Worm (Caenorhabditis elegans) whole organism, early embryonic: ENCODE measurements around the gene C18A11.2.

ENCODE experiments used
- B0310.2 ChIP-seq: sonication (generic microtip); optimal IDR thresholded peaks from 2 replicates; lab custom pipeline; 2016; ENCODE audit warnings: mild to moderate bottlenecking, missing genetic modification characterization, missing compliant biosample characterization
- F13C5.2 ChIP-seq: sonication (generic microtip); optimal IDR thresholded peaks from 2 replicates; lab custom pipeline; 2017; ENCODE audit warnings: mild to moderate bottlenecking, missing genetic modification characterization, inconsistent platforms, missing compliant biosample characterization
- ceh-36 ChIP-seq: sonication (generic microtip); optimal IDR thresholded peaks from 2 replicates; lab custom pipeline; 2016; ENCODE audit warnings: missing genetic modification characterization, inconsistent platforms, missing compliant biosample characterization
- ets-7 ChIP-seq: sonication (generic microtip); optimal IDR thresholded peaks from 2 replicates; lab custom pipeline; 2016; ENCODE audit warnings: missing genotype, missing genetic modification characterization, missing compliant biosample characterization
- hmbx-1 ChIP-seq: sonication (generic microtip); optimal IDR thresholded peaks from 2 replicates; lab custom pipeline; 2016; ENCODE audit warnings: mild to moderate bottlenecking, missing genetic modification characterization, missing compliant biosample characterization
- hmg-4 ChIP-seq: fragments of 200-800 bp; sonication (Bioruptor generic); optimal IDR thresholded peaks from 2 replicates; lab custom pipeline; 2018; ENCODE audit warnings: mild to moderate bottlenecking, missing genetic modification characterization, missing compliant biosample characterization
- pes-1 ChIP-seq: fragments of 200-800 bp; sonication (Bioruptor generic); IDR thresholded peaks from 2 replicates; pipeline ENCODE4 v1.3.6; 2022; ENCODE audit warnings: missing genetic modification reagents, missing genetic modification characterization, missing compliant biosample characterization

DNA sequence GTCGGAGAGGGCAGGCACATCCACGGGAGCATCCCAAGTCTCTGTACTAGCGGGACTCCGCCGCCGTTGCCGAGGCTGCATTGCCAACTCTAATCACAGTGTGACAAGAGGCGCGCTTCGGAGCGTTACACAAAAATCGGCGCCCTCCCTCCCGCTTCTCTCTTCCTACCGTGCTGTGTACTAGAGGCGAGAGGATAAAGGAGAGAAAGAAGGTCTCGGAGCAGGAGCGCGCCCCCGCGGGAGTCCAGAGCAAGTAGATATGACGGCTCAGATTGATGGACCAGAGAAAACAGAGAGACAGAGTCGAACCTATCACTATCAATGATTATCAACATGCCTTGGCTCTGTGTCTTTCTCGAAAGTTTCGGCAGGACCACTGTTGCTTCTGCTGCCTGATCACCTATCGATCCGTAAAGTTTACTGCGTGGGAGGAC, 14.3 kb upstream of the C18A11.2 start:
- TF ChIP-seq ceh-36 (tag; lab: Kevin White, UChicago) (no peak), pes-1 (GFP tag; lab: Robert Waterston, UW) (no peak), ets-7 (no peak), hmg-4 (no peak), F13C5.2 (tag; lab: Kevin White, UChicago) (no peak), B0310.2 (no peak), hmbx-1 (tag; lab: Kevin White, UChicago) (no peak)
